Worm (Caenorhabditis elegans) whole organism, L1 larva: Measurements from ENCODE around the gene nadk-2.
A peak's percentile ranks its signal among the peaks of the same experiment; 100 is the strongest.

Source experiments
- C04F5.9 ChIP-seq: sonication (generic microtip); optimal IDR thresholded peaks from 2 replicates; lab custom pipeline; 2016; ENCODE audit warnings: missing genetic modification characterization, missing compliant biosample characterization
- C16A3.4 ChIP-seq: fragments of 150-350 bp; optimal IDR thresholded peaks from 2 replicates; lab custom pipeline; 2014; ENCODE audit warnings: missing biosample characterization, missing genetic modification characterization
- Y116A8C.19 ChIP-seq: sonication (generic microtip); optimal IDR thresholded peaks from 2 replicates; lab custom pipeline; 2016; ENCODE audit warnings: missing compliant biosample characterization, missing genetic modification characterization, borderline replicate concordance
- aha-1 ChIP-seq: fragments of 150-350 bp; optimal IDR thresholded peaks from 2 replicates; lab custom pipeline; 2014; ENCODE audit warnings: missing biosample characterization, missing genetic modification characterization
- ama-1 ChIP-seq: fragments of 150-350 bp; optimal IDR thresholded peaks from 2 replicates; lab custom pipeline; 2014
- blmp-1 ChIP-seq: fragments of 150-350 bp; optimal IDR thresholded peaks from 2 replicates; lab custom pipeline; 2014; ENCODE audit warnings: missing biosample characterization, missing genetic modification characterization
- ceh-82 ChIP-seq, 3 experiments: fragments of 150-350 bp in 1 of 3; sonication (generic microtip) in 2 of 3; optimal IDR thresholded peaks; 2 replicates each; lab custom pipeline; 2014 to 2017; ENCODE audit warnings: missing biosample characterization in 3 of 3, missing genetic modification characterization in 3 of 3
- ceh-90 ChIP-seq: sonication (generic microtip); optimal IDR thresholded peaks from 2 replicates; lab custom pipeline; 2016; ENCODE audit warnings: missing genetic modification characterization, missing compliant biosample characterization
- dsc-1 ChIP-seq: sonication (generic microtip); optimal IDR thresholded peaks from 2 replicates; lab custom pipeline; 2016; ENCODE audit warnings: mild to moderate bottlenecking, missing genetic modification characterization, missing compliant biosample characterization
- efl-1 ChIP-seq, 4 experiments: fragments of 150-350 bp; optimal IDR thresholded peaks in 3 of 4; peaks in 1 of 4; 1 replicate in 1 of 4; 2 replicates in 3 of 4; lab custom pipeline; 2014; ENCODE audit warnings: missing biosample characterization in 2 of 4, missing genetic modification characterization in 2 of 4, missing genetic modification reagents in 2 of 4
- efl-3 ChIP-seq: fragments of 200-800 bp; sonication (Bioruptor generic); optimal IDR thresholded peaks from 2 replicates; lab custom pipeline; 2018; ENCODE audit warnings: mild to moderate bottlenecking, missing genetic modification characterization, missing compliant biosample characterization
- egl-13 ChIP-seq: sonication (generic microtip); optimal IDR thresholded peaks from 2 replicates; lab custom pipeline; 2016; ENCODE audit warnings: missing genotype, missing genetic modification reagents, missing genetic modification characterization, missing compliant biosample characterization
- elt-2 ChIP-seq: sonication (generic microtip); optimal IDR thresholded peaks from 2 replicates; lab custom pipeline; 2016; ENCODE audit warnings: missing genetic modification characterization, mild to moderate bottlenecking, inconsistent platforms, missing compliant biosample characterization, missing genetic modification reagents
- elt-3 ChIP-seq, 6 experiments: fragments of 150-350 bp in 1 of 6; sonication (generic microtip); optimal IDR thresholded peaks; 2 replicates each; lab custom pipeline; 2017 to 2018; ENCODE audit warnings: missing biosample characterization in 6 of 6, missing genetic modification characterization in 6 of 6, inconsistent platforms in 1 of 6
- ets-5 ChIP-seq: fragments of 200-800 bp; sonication (Bioruptor generic); IDR thresholded peaks from 2 replicates; pipeline ENCODE4 v1.3.6; 2022; ENCODE audit warnings: missing genetic modification characterization, missing compliant biosample characterization
- fkh-4 ChIP-seq: sonication (generic microtip); optimal IDR thresholded peaks from 2 replicates; lab custom pipeline; 2016; ENCODE audit warnings: missing compliant biosample characterization, missing genetic modification characterization, borderline replicate concordance
- fos-1 ChIP-seq: fragments of 150-350 bp; optimal IDR thresholded peaks from 2 replicates; lab custom pipeline; 2014; ENCODE audit warnings: missing biosample characterization, missing genetic modification characterization
- grh-1 ChIP-seq: fragments of 200-800 bp; sonication (Bioruptor generic); IDR thresholded peaks from 2 replicates; pipeline ENCODE4 v1.3.6; 2022; ENCODE audit warnings: missing genetic modification reagents, missing genetic modification characterization, missing compliant biosample characterization
- hlh-17 ChIP-seq: fragments of 200-800 bp; sonication (Bioruptor generic); optimal IDR thresholded peaks from 2 replicates; lab custom pipeline; 2018; ENCODE audit warnings: missing genetic modification characterization, mild to moderate bottlenecking, missing compliant biosample characterization, moderate library complexity, borderline replicate concordance
- hpl-2 ChIP-seq: fragments of 150-350 bp; optimal IDR thresholded peaks from 2 replicates; lab custom pipeline; 2014; ENCODE audit warnings: missing biosample characterization, missing genetic modification reagents, missing genetic modification characterization
- irx-1 ChIP-seq: sonication (generic microtip); optimal IDR thresholded peaks from 2 replicates; lab custom pipeline; 2016; ENCODE audit warnings: missing genetic modification characterization, missing compliant biosample characterization
- isw-1 ChIP-seq: fragments of 200-800 bp; sonication (Bioruptor generic); IDR thresholded peaks from 2 replicates; pipeline ENCODE4 v1.3.6; 2022; ENCODE audit warnings: missing genetic modification characterization, missing compliant biosample characterization
- jun-1 ChIP-seq: fragments of 150-350 bp; optimal IDR thresholded peaks from 2 replicates; lab custom pipeline; 2014; ENCODE audit warnings: missing biosample characterization, missing genetic modification reagents, missing genetic modification characterization
- lin-13 ChIP-seq: fragments of 150-350 bp; optimal IDR thresholded peaks from 2 replicates; lab custom pipeline; 2014; ENCODE audit warnings: missing biosample characterization, missing genetic modification reagents, missing genetic modification characterization
- lin-14 ChIP-seq: fragments of 200-800 bp; sonication (Bioruptor generic); optimal IDR thresholded peaks from 2 replicates; lab custom pipeline; 2018; ENCODE audit warnings: mild to moderate bottlenecking, missing genetic modification characterization, moderate library complexity, missing compliant biosample characterization
- lin-15B ChIP-seq: fragments of 150-350 bp; sonication (generic microtip); optimal IDR thresholded peaks from 3 replicates; lab custom pipeline; 2014; ENCODE audit warnings: missing biosample characterization, missing genetic modification characterization
- lin-35 ChIP-seq, 2 experiments: fragments of 150-350 bp; optimal IDR thresholded peaks; 2 replicates each; lab custom pipeline; 2014; ENCODE audit warnings: missing biosample characterization in 2 of 2, missing genetic modification characterization in 2 of 2, missing genetic modification reagents in 2 of 2
- lin-39 ChIP-seq: fragments of 150-350 bp; optimal IDR thresholded peaks from 2 replicates; lab custom pipeline; 2014; ENCODE audit warnings: missing biosample characterization, missing genetic modification reagents, missing genetic modification characterization
- lir-3 ChIP-seq: sonication (generic microtip); optimal IDR thresholded peaks from 2 replicates; lab custom pipeline; 2016; ENCODE audit warnings: mild to moderate bottlenecking, missing genetic modification characterization, moderate library complexity, missing compliant biosample characterization; ENCODE audit not compliant: poor library complexity
- lsy-2 ChIP-seq, 2 experiments: fragments of 150-350 bp; optimal IDR thresholded peaks; 2 replicates each; lab custom pipeline; 2014; ENCODE audit warnings: missing biosample characterization in 2 of 2, missing genetic modification characterization in 2 of 2
- mab-9 ChIP-seq: fragments of 200-800 bp; sonication (Bioruptor generic); IDR thresholded peaks from 2 replicates; pipeline ENCODE4 v1.3.6; 2022; ENCODE audit warnings: missing genetic modification reagents, missing genetic modification characterization, missing compliant biosample characterization
- mdl-1 ChIP-seq, 2 experiments: fragments of 150-350 bp; optimal IDR thresholded peaks; 2 replicates each; lab custom pipeline; 2014 to 2017; ENCODE audit warnings: missing biosample characterization in 2 of 2, missing genetic modification characterization in 2 of 2, inconsistent platforms in 1 of 2
- mef-2 ChIP-seq: fragments of 150-350 bp; optimal IDR thresholded peaks from 2 replicates; lab custom pipeline; 2014; ENCODE audit warnings: missing biosample characterization, missing genetic modification characterization
- nhr-11 ChIP-seq: fragments of 150-350 bp; optimal IDR thresholded peaks from 2 replicates; lab custom pipeline; 2014; ENCODE audit warnings: missing biosample characterization, missing genetic modification characterization
- nhr-20 ChIP-seq: sonication (generic microtip); optimal IDR thresholded peaks from 2 replicates; lab custom pipeline; 2016; ENCODE audit warnings: mild to moderate bottlenecking, missing genetic modification characterization, missing compliant biosample characterization
- nhr-28 ChIP-seq: fragments of 150-350 bp; optimal IDR thresholded peaks from 2 replicates; lab custom pipeline; 2014; ENCODE audit warnings: missing biosample characterization, missing genetic modification characterization
- nhr-47 ChIP-seq: sonication (generic microtip); optimal IDR thresholded peaks from 2 replicates; lab custom pipeline; 2016; ENCODE audit warnings: mild to moderate bottlenecking, missing genetic modification characterization, moderate library complexity, missing compliant biosample characterization
- nhr-71 ChIP-seq: sonication (generic microtip); optimal IDR thresholded peaks from 2 replicates; lab custom pipeline; 2016; ENCODE audit warnings: mild to moderate bottlenecking, missing genetic modification characterization, moderate library complexity, missing compliant biosample characterization
- nhr-77 ChIP-seq: fragments of 150-350 bp; optimal IDR thresholded peaks from 2 replicates; lab custom pipeline; 2014; ENCODE audit warnings: missing biosample characterization, missing genetic modification characterization
- nhr-84 ChIP-seq: sonication (generic microtip); optimal IDR thresholded peaks from 2 replicates; lab custom pipeline; 2017; ENCODE audit warnings: missing biosample characterization, missing genetic modification characterization
- nhr-85 ChIP-seq: sonication (generic microtip); peaks from one replicate; lab custom pipeline; 2016; ENCODE audit warnings: missing genetic modification characterization, inconsistent platforms, missing compliant biosample characterization
- nhr-90 ChIP-seq: sonication (generic microtip); optimal IDR thresholded peaks from 2 replicates; lab custom pipeline; 2016; ENCODE audit warnings: mild to moderate bottlenecking, missing genetic modification characterization, missing compliant biosample characterization; ENCODE audit not compliant: poor library complexity
- pax-3 ChIP-seq: fragments of 200-800 bp; sonication (Bioruptor generic); optimal IDR thresholded peaks from 2 replicates; lab custom pipeline; 2018; ENCODE audit warnings: mild to moderate bottlenecking, missing genetic modification characterization, moderate library complexity, missing compliant biosample characterization
- pqm-1 ChIP-seq: sonication (generic microtip); optimal IDR thresholded peaks from 3 replicates; lab custom pipeline; 2017; ENCODE audit warnings: missing biosample characterization, missing genetic modification characterization
- skn-1 ChIP-seq: fragments of 150-350 bp; optimal IDR thresholded peaks from 2 replicates; lab custom pipeline; 2014; ENCODE audit warnings: missing biosample characterization, missing genetic modification characterization
- snu-23 ChIP-seq: sonication (generic microtip); optimal IDR thresholded peaks from 2 replicates; lab custom pipeline; 2016; ENCODE audit warnings: missing genetic modification characterization, missing compliant biosample characterization
- swsn-7 ChIP-seq: sonication (generic microtip); optimal IDR thresholded peaks from 2 replicates; lab custom pipeline; 2016; ENCODE audit warnings: missing genetic modification characterization, missing compliant biosample characterization
- tbx-2 ChIP-seq: sonication (generic microtip); optimal IDR thresholded peaks from 2 replicates; lab custom pipeline; 2016; ENCODE audit warnings: missing genetic modification characterization, missing compliant biosample characterization
- unc-86 ChIP-seq: sonication (generic microtip); optimal IDR thresholded peaks from 2 replicates; lab custom pipeline; 2016; ENCODE audit warnings: missing genetic modification characterization, missing compliant biosample characterization
- unc-98 ChIP-seq: fragments of 200-800 bp; sonication (Bioruptor generic); IDR thresholded peaks from 2 replicates; pipeline ENCODE4 v1.3.6; 2022; ENCODE audit warnings: missing genetic modification characterization, missing compliant biosample characterization
- xbp-1 ChIP-seq: sonication (generic microtip); optimal IDR thresholded peaks from 2 replicates; lab custom pipeline; 2016; ENCODE audit warnings: missing genetic modification characterization, missing compliant biosample characterization

The nadk-2 gene

DNA sequence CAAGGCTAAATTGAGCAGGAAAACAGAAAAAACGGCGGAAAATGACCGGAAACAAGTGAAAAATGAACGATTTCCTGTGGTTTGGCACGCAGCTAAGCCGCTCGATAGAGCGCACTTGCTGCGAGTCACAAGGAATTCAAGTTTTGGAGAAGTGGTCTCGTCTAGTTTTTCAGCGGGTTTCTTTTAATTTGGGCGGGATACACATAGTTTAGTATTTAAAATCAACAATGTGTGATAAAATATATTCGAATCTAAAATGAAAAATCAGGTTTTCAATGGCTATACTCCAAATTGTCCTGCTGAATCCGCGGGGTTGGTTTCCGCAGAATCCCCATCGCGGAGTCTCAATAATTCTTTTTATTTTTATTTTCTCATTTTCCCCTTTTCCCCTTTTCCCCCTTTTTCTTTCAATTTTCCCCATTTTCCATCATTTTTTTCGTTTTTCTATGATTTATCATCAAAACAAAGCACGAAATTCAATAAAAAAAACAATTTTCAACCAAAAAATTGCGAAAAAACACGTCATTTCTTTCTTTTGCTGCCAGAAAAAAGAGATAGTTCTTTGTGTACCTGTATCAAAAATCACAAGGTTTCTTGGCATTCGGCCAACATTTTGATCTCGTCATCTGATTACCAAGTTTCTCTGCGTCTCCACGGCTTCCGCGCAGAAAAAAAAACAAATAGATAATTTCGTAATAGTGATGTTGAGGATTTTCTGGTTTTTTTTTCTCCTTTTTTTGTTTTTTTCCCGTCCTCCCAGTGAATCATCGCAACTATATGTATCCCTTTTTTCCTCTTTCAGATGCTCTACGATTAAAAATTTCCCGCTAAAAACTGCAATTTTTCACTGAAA lies 7.0 kb upstream of the nadk-2 start, which contains the start of gene ippk-1:
Gene ippk-1, plus strand, starts transcription at position 803 of the 853 bp plus-strand sequence.
- TF ChIP-seq irx-1 (peak; percentile 53), aha-1 (tag; lab: Kevin White, UChicago) (no peak), pqm-1 (no peak), nhr-71 (peak; percentile 73), nhr-28 (no peak), mdl-1 (tag; optimal IDR thresholded peaks at IDR 0.05; lab: Kevin White, UChicago) (peak in 1 of 2 experiments; percentile 57), nhr-84 (tag; lab: Kevin White, UChicago) (peak; percentile 17), swsn-7 (tag; lab: Kevin White, UChicago) (peak; percentile 51), elt-3 (tag; optimal IDR thresholded peaks at IDR 0.05; lab: Kevin White, UChicago) (peak in 2 of 6 experiments; percentile 79 to 82), ets-5 (GFP tag; lab: Robert Waterston, UW) (no peak), nhr-20 (tag; lab: Kevin White, UChicago) (peak; percentile 54), nhr-47 (tag; lab: Kevin White, UChicago) (peak; percentile 71), lin-13 (GFP tag; lab: Kevin White, UChicago) (peak; percentile 50), elt-2 (tag; lab: Kevin White, UChicago) (peak; percentile 38), hpl-2 (GFP tag; lab: Kevin White, UChicago) (no peak), lin-14 (peak; percentile 90), lin-35 (GFP tag; optimal IDR thresholded peaks at IDR 0.05; lab: Kevin White, UChicago) (peak; percentile 64), Y116A8C.19 (tag; lab: Kevin White, UChicago) (no peak), egl-13 (tag; lab: Kevin White, UChicago) (peak; percentile 67), pax-3 (tag; lab: Kevin White, UChicago) (peak; percentile 80), lin-15B (peak; percentile 41), jun-1 (tag; lab: Kevin White, UChicago) (no peak), isw-1 (peak; percentile 65), mef-2 (no peak), nhr-11 (no peak), fkh-4 (tag; lab: Kevin White, UChicago) (no peak), efl-3 (GFP tag; lab: Kevin White, UChicago) (no peak), skn-1 (peak; percentile 63), lir-3 (tag; lab: Kevin White, UChicago) (peak; percentile 50), efl-1 (optimal IDR thresholded peaks at IDR 0.05; lab: Kevin White, UChicago) (peak; percentile 56 to 62), efl-1 (GFP tag; optimal IDR thresholded peaks at IDR 0.05 in 1 of 2; lab: Kevin White, UChicago) (peak; percentile 48 to 93), nhr-90 (tag; lab: Kevin White, UChicago) (peak; percentile 48), ceh-82 (tag; optimal IDR thresholded peaks at IDR 0.05; lab: Kevin White, UChicago) (peak in 2 of 3 experiments; percentile 34 to 47), snu-23 (GFP tag; lab: Kevin White, UChicago) (peak; percentile 75), grh-1 (GFP tag; lab: Robert Waterston, UW) (no peak), unc-86 (tag; lab: Kevin White, UChicago) (peak; percentile 71), C04F5.9 (tag; lab: Kevin White, UChicago) (no peak), ceh-90 (tag; lab: Kevin White, UChicago) (peak; percentile 58), dsc-1 (tag; lab: Kevin White, UChicago) (peak; percentile 25), unc-98 (GFP tag; lab: Robert Waterston, UW) (peak; percentile 77), C16A3.4 (tag; lab: Kevin White, UChicago) (peak; percentile 44), ama-1 (no peak), blmp-1 (peak; percentile 64), nhr-85 (tag; lab: Kevin White, UChicago) (peak; percentile 91), hlh-17 (GFP tag; lab: Kevin White, UChicago) (no peak), tbx-2 (peak; percentile 61), lin-39 (peak; percentile 9), mab-9 (no peak), xbp-1 (tag; lab: Kevin White, UChicago) (peak; percentile 37), nhr-77 (peak; percentile 29), lsy-2 (tag; optimal IDR thresholded peaks at IDR 0.05; lab: Kevin White, UChicago) (peak; percentile 30 to 64), fos-1 (tag; lab: Kevin White, UChicago) (peak; percentile 39)
